Worm (Caenorhabditis elegans): ENCODE data around the gene fil-2.

Gene fil-2

DNA sequence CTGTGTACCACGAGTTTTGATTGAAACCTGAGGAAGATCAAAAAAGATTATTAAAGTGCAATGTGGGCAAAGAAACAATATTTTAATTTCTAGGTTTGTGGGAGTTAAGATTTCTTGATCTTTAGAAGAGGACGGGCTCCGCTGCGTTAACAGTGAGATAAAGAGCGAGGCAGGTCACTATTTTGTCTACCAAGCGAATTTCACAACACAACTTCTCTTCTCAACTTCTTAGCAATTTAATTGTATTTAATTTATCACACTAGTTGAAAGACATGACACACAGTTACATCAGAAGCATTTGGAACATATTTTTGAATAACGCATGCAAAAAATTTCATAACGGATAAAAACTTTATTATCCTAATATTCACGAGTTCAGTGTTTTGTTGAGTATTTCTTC is 47.6 kb downstream of the fil-2 start (continued):
- TF ChIP-seq Y53G8AR.9 (GFP tag; conservative IDR thresholded peaks at IDR 0.05): peak; percentile 72; the same call in 1 of the 2 replicates
- peak in 1 of 3 experiments; percentile 34 for TF ChIP-seq lin-35 (GFP tag; optimal IDR thresholded peaks at IDR 0.05)
- no peak for TF ChIP-seq F55B11.4 (tag; optimal IDR thresholded peaks at IDR 0.05; ENCODE audit: borderline replicate concordance, insufficient read depth)
- no peak for TF ChIP-seq madf-10 (tag; optimal IDR thresholded peaks at IDR 0.05)
- TF ChIP-seq F39B2.1 (GFP tag; IDR thresholded peaks at IDR 0.05): no peak
- TF ChIP-seq tbx-9 (tag; optimal IDR thresholded peaks at IDR 0.05; ENCODE audit: borderline replicate concordance): no peak
- peak; percentile 10; the same call in 1 of the 2 replicates for TF ChIP-seq hmg-1.2 (GFP tag; IDR thresholded peaks at IDR 0.05)
- no peak for TF ChIP-seq let-607 (tag; optimal IDR thresholded peaks at IDR 0.05)
- no peak for TF ChIP-seq pbrm-1 (GFP tag; IDR thresholded peaks at IDR 0.05)
- TF ChIP-seq mxl-1 (tag; optimal IDR thresholded peaks at IDR 0.05): no peak
- no peak for TF ChIP-seq snpc-4 (GFP tag; optimal IDR thresholded peaks at IDR 0.05)
- TF ChIP-seq snpc-4 (tag; optimal IDR thresholded peaks at IDR 0.05): no peak
- no peak for TF ChIP-seq fkh-3 (tag; optimal IDR thresholded peaks at IDR 0.05)
- TF ChIP-seq F33H1.4 (GFP tag; IDR thresholded peaks at IDR 0.05): no peak
- TF ChIP-seq ekl-4 (GFP tag; IDR thresholded peaks at IDR 0.05): peak; percentile 62; the same call in 1 of the 2 replicates
- no peak for TF ChIP-seq ccch-3 (GFP tag; optimal IDR thresholded peaks at IDR 0.05)
- peak; percentile 83 for TF ChIP-seq B0336.3 (GFP tag; IDR thresholded peaks at IDR 0.05)
- no peak for TF ChIP-seq hrde-1 (tag; optimal IDR thresholded peaks at IDR 0.05; ENCODE audit: borderline replicate concordance)
- TF ChIP-seq lin-40 (tag; optimal IDR thresholded peaks at IDR 0.05): no peak
- peak; percentile 71 for TF ChIP-seq somi-1 (GFP tag; optimal IDR thresholded peaks at IDR 0.05)
- no peak for TF ChIP-seq T26A5.8 (tag; optimal IDR thresholded peaks at IDR 0.05)
- TF ChIP-seq hsf-1 (GFP tag; IDR thresholded peaks at IDR 0.05): no peak
- TF ChIP-seq lag-1 (GFP tag; IDR thresholded peaks at IDR 0.05): no peak
- TF ChIP-seq pha-4 (tag; optimal IDR thresholded peaks at IDR 0.05): no peak
- 0 out of 2 replicates have a peak, but pooled peaks have one; percentile 25 for TF ChIP-seq C06A6.2 (GFP tag; conservative IDR thresholded peaks at IDR 0.05)
- TF ChIP-seq dpff-1 (tag; optimal IDR thresholded peaks at IDR 0.05): peak; percentile 16
- TF ChIP-seq him-1 (tag; optimal IDR thresholded peaks at IDR 0.05): no peak
- TF ChIP-seq F22D6.2 (tag; optimal IDR thresholded peaks at IDR 0.05): no peak
- TF ChIP-seq nhr-90 (tag; optimal IDR thresholded peaks at IDR 0.05): no peak
- TF ChIP-seq hlh-12 (tag; optimal IDR thresholded peaks at IDR 0.05): no peak
- peak; percentile 24 for TF ChIP-seq athp-1 (tag; optimal IDR thresholded peaks at IDR 0.05)
- no peak for TF ChIP-seq ceh-58 (GFP tag; IDR thresholded peaks at IDR 0.05)
- TF ChIP-seq rec-8 (tag; optimal IDR thresholded peaks at IDR 0.05): no peak
- TF ChIP-seq Y79H2A.3 (GFP tag; conservative IDR thresholded peaks at IDR 0.05): no peak
- no peak for TF ChIP-seq nhr-80 (tag; optimal IDR thresholded peaks at IDR 0.05)
- TF ChIP-seq aptf-2 (GFP tag; conservative IDR thresholded peaks at IDR 0.05): no peak
- no peak for TF ChIP-seq mel-28 (tag; optimal IDR thresholded peaks at IDR 0.05; ENCODE audit: borderline replicate concordance)
- TF ChIP-seq egrh-3 (GFP tag; IDR thresholded peaks at IDR 0.05): no peak
- TF ChIP-seq chd-7 (tag; optimal IDR thresholded peaks at IDR 0.05): peak; percentile 28
- TF ChIP-seq ZK185.1 (tag; optimal IDR thresholded peaks at IDR 0.05; ENCODE audit: poor library complexity, severe bottlenecking): no peak
- no peak for TF ChIP-seq tlf-1 (GFP tag; optimal IDR thresholded peaks at IDR 0.05)
- no peak for TF ChIP-seq ztf-28 (GFP tag; IDR thresholded peaks at IDR 0.05)
- TF ChIP-seq lsy-27 (tag; optimal IDR thresholded peaks at IDR 0.05; ENCODE audit: borderline replicate concordance, insufficient read depth): no peak
- no peak for TF ChIP-seq madf-3 (GFP tag; IDR thresholded peaks at IDR 0.05)
- no peak for TF ChIP-seq B0261.1 (tag; optimal IDR thresholded peaks at IDR 0.05)
- peak; percentile 50 for TF ChIP-seq ama-1 (optimal IDR thresholded peaks at IDR 0.05)
- no peak for TF ChIP-seq ama-1 (GFP tag; optimal IDR thresholded peaks at IDR 0.05)
- no peak for TF ChIP-seq zfh-2 (GFP tag; conservative IDR thresholded peaks at IDR 0.05)
- no peak for TF ChIP-seq let-526 (GFP tag; IDR thresholded peaks at IDR 0.05)
